Worm (Caenorhabditis elegans): Measurements from ENCODE around the gene fbxa-188.

Gene fbxa-188

DNA sequence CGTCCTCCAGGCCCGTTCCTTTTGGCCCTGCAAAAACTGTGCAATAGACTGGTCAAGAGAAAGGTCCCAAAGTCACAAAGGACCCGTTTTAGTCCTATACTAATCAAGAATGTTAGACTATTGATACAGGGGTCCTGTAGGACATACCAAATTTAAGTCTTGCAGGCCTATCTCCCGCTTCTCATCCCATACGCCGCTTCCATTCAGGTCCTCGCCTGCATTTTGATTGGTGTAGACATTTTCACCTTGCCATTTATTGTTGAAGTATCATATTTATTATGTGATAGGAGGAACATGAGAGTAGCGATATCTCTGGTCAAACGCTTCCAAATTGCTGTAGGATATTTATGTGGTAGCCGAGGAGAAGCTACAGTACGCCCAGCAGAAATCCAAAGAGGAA lies 27.4 kb downstream of the fbxa-188 start:
- TF ChIP-seq him-1 (tag; optimal IDR thresholded peaks at IDR 0.05), result no peak
- no peak for TF ChIP-seq dao-5 (tag; optimal IDR thresholded peaks at IDR 0.05)
- TF ChIP-seq W03F9.2 (tag; optimal IDR thresholded peaks at IDR 0.05), result no peak

DNA sequence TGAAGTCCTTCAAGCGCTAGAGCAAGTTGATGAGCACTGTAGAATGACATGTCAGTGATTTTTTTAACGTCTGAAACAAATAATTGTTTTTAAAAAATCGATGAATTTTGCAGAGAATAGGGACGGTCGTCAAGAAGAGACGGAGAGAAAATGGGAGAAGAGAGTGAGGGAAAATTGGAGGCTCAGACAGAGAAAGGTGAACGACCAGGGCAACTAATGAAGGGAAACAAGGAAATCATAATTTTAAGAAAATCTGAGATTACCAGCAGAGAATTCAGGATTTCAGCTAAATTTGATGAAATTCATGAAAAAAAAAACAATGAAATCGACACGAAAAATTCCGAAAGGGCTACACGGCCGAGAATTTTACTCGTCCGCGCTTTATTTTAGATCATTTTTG lies 29.7 kb downstream of the fbxa-188 start, which contains the start of gene F31E9.6:
F31E9.6 (minus strand) TSS at position 91 of the 400 bp plus-strand sequence.
- no peak for TF ChIP-seq dao-5 (tag; optimal IDR thresholded peaks at IDR 0.05)
- no peak for TF ChIP-seq him-1 (tag; optimal IDR thresholded peaks at IDR 0.05)
- no peak for TF ChIP-seq W03F9.2 (tag; optimal IDR thresholded peaks at IDR 0.05)

ce11 chrV:17312386-17312785 lies 32.3 kb downstream of the fbxa-188 start, which contains the start of gene Y61B8B.3:
TSS of gene Y61B8B.3 (minus strand) at chrV:17312486.
- TF ChIP-seq dao-5 (tag; optimal IDR thresholded peaks at IDR 0.05) (no peak), him-1 (tag; optimal IDR thresholded peaks at IDR 0.05) (no peak), W03F9.2 (tag; optimal IDR thresholded peaks at IDR 0.05) (no peak)

- TF ChIP-seq dao-5 (tag; optimal IDR thresholded peaks at IDR 0.05), result no peak
- no peak for TF ChIP-seq him-1 (tag; optimal IDR thresholded peaks at IDR 0.05)
- no peak for TF ChIP-seq W03F9.2 (tag; optimal IDR thresholded peaks at IDR 0.05)
Observed at ce11 chrV:17307926-17308325, 36.8 kb downstream of the fbxa-188 start.

- no peak for TF ChIP-seq him-1 (tag; optimal IDR thresholded peaks at IDR 0.05)
- TF ChIP-seq dao-5 (tag; optimal IDR thresholded peaks at IDR 0.05), result no peak
- no peak for TF ChIP-seq W03F9.2 (tag; optimal IDR thresholded peaks at IDR 0.05)
Observed at ce11 chrV:17303392-17303791, 41.3 kb downstream of the fbxa-188 start.

DNA sequence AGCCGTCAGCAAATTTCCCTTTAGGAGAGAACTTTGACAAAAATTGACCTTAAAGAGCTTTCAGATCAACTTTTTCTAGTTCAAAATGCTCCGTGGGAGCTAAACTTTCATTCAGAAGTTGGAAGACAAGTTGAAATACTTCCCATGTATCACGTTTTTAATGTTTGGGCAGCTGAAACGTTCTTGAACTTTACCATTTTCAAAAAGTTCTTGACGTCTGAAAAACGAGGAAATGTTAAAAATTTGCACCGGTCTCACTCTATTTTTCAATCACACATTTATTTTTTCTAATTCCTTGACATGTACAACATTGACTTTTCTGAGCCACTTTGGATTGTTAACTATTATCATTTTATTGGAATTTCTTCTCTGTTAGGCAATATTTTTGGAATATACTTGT lies 42.0 kb downstream of the fbxa-188 start, which contains the start of gene sri-70:
sri-70 (plus strand) TSS at position 301 of the 400 bp plus-strand sequence.
- TF ChIP-seq him-1 (tag; optimal IDR thresholded peaks at IDR 0.05) (no peak), dao-5 (tag; optimal IDR thresholded peaks at IDR 0.05) (no peak), W03F9.2 (tag; optimal IDR thresholded peaks at IDR 0.05) (no peak)

- TF ChIP-seq him-1 (tag; optimal IDR thresholded peaks at IDR 0.05) (no peak), dao-5 (tag; optimal IDR thresholded peaks at IDR 0.05) (no peak), W03F9.2 (tag; optimal IDR thresholded peaks at IDR 0.05) (no peak)
Observed at ce11 chrV:17301375-17301774, 43.4 kb downstream of the fbxa-188 start, which contains the start of gene K10G4.5. TSS of gene K10G4.5 (minus strand) at chrV:17301475.

- TF ChIP-seq dao-5 (tag; optimal IDR thresholded peaks at IDR 0.05), result no peak
- no peak for TF ChIP-seq him-1 (tag; optimal IDR thresholded peaks at IDR 0.05)
- TF ChIP-seq W03F9.2 (tag; optimal IDR thresholded peaks at IDR 0.05), result no peak
Observed at ce11 chrV:17298657-17299056, 46.1 kb downstream of the fbxa-188 start.

ce11 chrV:17296443-17296842 lies 48.3 kb downstream of the fbxa-188 start:
- TF ChIP-seq him-1 (tag; optimal IDR thresholded peaks at IDR 0.05) (no peak), W03F9.2 (tag; optimal IDR thresholded peaks at IDR 0.05) (no peak), dao-5 (tag; optimal IDR thresholded peaks at IDR 0.05) (no peak)

Data from whole organism, L4/young adult.